Worm (Caenorhabditis elegans) whole organism, midembryonic: ENCODE measurements around the gene clec-251.

Experiments
- T22C8.4 ChIP-seq: fragments of 200-800 bp; sonication (Bioruptor generic); IDR thresholded peaks from 2 replicates; pipeline ENCODE4 v1.3.6; 2022; ENCODE audit warnings: missing genetic modification characterization, missing compliant biosample characterization
- cog-1 ChIP-seq: sonication (generic microtip); optimal IDR thresholded peaks from 2 replicates; lab custom pipeline; 2016; ENCODE audit warnings: missing genetic modification characterization, missing compliant biosample characterization
- flt-1 ChIP-seq: fragments of 200-800 bp; sonication (Bioruptor generic); IDR thresholded peaks from 2 replicates; pipeline ENCODE4 v1.3.6; 2022; ENCODE audit warnings: missing genetic modification characterization, missing compliant biosample characterization
- klf-2 ChIP-seq: fragments of 200-800 bp; sonication (Bioruptor generic); conservative IDR thresholded peaks from 2 replicates; pipeline ENCODE4 v1.3.6; 2022; ENCODE audit warnings: missing genetic modification reagents, missing genetic modification characterization, missing compliant biosample characterization
- med-1 ChIP-seq: sonication (generic microtip); optimal IDR thresholded peaks from 2 replicates; lab custom pipeline; 2017; ENCODE audit warnings: missing genetic modification characterization, mild to moderate bottlenecking, missing compliant biosample characterization, antibody characterized with exemption, missing genetic modification reagents; ENCODE audit not compliant: insufficient read depth
- ref-1 ChIP-seq: fragments of 200-800 bp; sonication (Bioruptor generic); conservative IDR thresholded peaks from 2 replicates; pipeline ENCODE4 v1.3.6; 2022; ENCODE audit warnings: missing genetic modification reagents, missing genetic modification characterization, missing compliant biosample characterization
- tab-1 ChIP-seq: fragments of 200-800 bp; sonication (Bioruptor generic); IDR thresholded peaks from 2 replicates; pipeline ENCODE4 v1.3.6; 2022; ENCODE audit warnings: missing genetic modification characterization, missing compliant biosample characterization
- ztf-23 ChIP-seq: fragments of 200-800 bp; sonication (Bioruptor generic); IDR thresholded peaks from 2 replicates; pipeline ENCODE4 v1.3.6; 2022; ENCODE audit warnings: missing genetic modification reagents, missing genetic modification characterization, missing compliant biosample characterization
- ztf-29 ChIP-seq: fragments of 200-800 bp; sonication (Bioruptor generic); IDR thresholded peaks from 2 replicates; pipeline ENCODE4 v1.3.6; 2022; ENCODE audit warnings: missing genetic modification reagents, missing genetic modification characterization, missing compliant biosample characterization

DNA sequence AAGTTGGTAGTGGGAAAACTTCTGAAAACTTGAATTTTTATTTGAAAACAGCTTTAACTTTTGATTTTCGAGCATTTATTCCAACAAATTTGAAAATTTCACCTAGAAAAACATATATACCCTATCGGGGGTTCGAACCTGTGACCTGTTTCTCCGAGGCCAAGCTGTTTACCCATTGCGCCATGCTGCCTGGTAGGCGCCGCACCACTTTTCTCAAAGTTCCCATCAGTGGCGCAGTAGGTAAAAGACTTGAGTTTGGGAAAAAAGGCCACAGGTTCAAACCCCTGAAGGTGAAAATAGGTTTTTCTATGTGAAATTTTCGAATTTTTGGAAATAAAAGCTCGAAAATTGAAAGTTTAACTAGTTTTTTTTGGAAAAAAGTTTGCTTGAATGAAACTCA is 33.8 kb upstream of the clec-251 start:
- TF ChIP-seq klf-2 (GFP tag; lab: Robert Waterston, UW) (no peak), T22C8.4 (GFP tag; lab: Robert Waterston, UW) (no peak), flt-1 (GFP tag; lab: Robert Waterston, UW) (no peak), cog-1 (tag; lab: Kevin White, UChicago) (no peak), ref-1 (GFP tag; lab: Robert Waterston, UW) (no peak), tab-1 (GFP tag; lab: Robert Waterston, UW) (no peak), ztf-29 (GFP tag; lab: Robert Waterston, UW) (no peak), med-1 (no peak), ztf-23 (GFP tag; lab: Robert Waterston, UW) (no peak)
